Worm (Caenorhabditis elegans) whole organism, L3 larva: ENCODE measurements around the gene F59A1.16.

Experiments used
- ceh-28 ChIP-seq: fragments of 150-350 bp; optimal IDR thresholded peaks from 2 replicates; lab custom pipeline; 2014; ENCODE audit warnings: missing biosample characterization, missing genetic modification reagents, missing genetic modification characterization
- egl-27 ChIP-seq: sonication (generic microtip); optimal IDR thresholded peaks from 4 replicates; lab custom pipeline; 2017; ENCODE audit warnings: missing biosample characterization, missing genetic modification reagents, missing genetic modification characterization
- elt-2 ChIP-seq: sonication (generic microtip); optimal IDR thresholded peaks from 2 replicates; lab custom pipeline; 2016; ENCODE audit warnings: missing genetic modification reagents, mild to moderate bottlenecking, missing genetic modification characterization, missing compliant biosample characterization
- nhr-237 ChIP-seq: fragments of 150-350 bp; optimal IDR thresholded peaks from 2 replicates; lab custom pipeline; 2014; ENCODE audit warnings: missing biosample characterization, missing genetic modification characterization
- nhr-25 ChIP-seq: sonication (generic microtip); optimal IDR thresholded peaks from 2 replicates; lab custom pipeline; 2017; ENCODE audit warnings: missing biosample characterization, missing genetic modification characterization
- nhr-28 ChIP-seq: fragments of 150-350 bp; optimal IDR thresholded peaks from 2 replicates; lab custom pipeline; 2014; ENCODE audit warnings: missing biosample characterization, missing genetic modification characterization
- pha-4 ChIP-seq: fragments of 150-350 bp; optimal IDR thresholded peaks from 2 replicates; lab custom pipeline; 2014; ENCODE audit warnings: missing biosample characterization, missing genetic modification reagents, missing genetic modification characterization
- tbx-2 ChIP-seq: sonication (generic microtip); optimal IDR thresholded peaks from 2 replicates; lab custom pipeline; 2016; ENCODE audit warnings: mild to moderate bottlenecking, missing genetic modification characterization, missing compliant biosample characterization
- ztf-11 ChIP-seq: fragments of 150-350 bp; optimal IDR thresholded peaks from 2 replicates; lab custom pipeline; 2014; ENCODE audit warnings: missing biosample characterization, missing genetic modification characterization

DNA sequence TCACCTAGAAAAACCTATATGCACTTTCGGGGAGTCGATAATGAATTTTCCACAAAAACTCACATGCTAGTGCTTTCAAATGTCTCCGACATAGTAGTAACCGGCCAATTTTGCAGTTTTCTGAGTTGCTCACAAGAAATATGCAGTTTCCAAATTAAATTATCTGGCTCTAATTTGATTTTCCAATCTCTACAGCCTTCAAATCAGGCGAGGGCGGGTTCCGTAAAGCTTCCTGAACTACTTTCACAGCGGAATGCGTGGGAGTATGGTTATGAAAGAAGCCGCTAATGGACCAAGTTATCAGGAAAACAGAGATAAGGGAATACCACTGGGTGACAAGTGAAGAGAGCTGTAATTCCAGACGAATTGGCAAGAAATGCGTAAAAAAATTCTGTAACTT is 18.9 kb downstream of the F59A1.16 start, which contains the start of gene F59A1.11:
- TF ChIP-seq nhr-25 (no peak), ceh-28 (tag; lab: Kevin White, UChicago) (no peak), nhr-28 (no peak), nhr-237 (no peak), pha-4 (tag; lab: Kevin White, UChicago) (no peak), egl-27 (tag; lab: Kevin White, UChicago) (no peak), tbx-2 (no peak), ztf-11 (tag; lab: Kevin White, UChicago) (no peak), elt-2 (tag; lab: Kevin White, UChicago) (no peak)
